Fruit fly (Drosophila melanogaster): Measurements from ENCODE around the gene Dok.

Gene Dok

DNA sequence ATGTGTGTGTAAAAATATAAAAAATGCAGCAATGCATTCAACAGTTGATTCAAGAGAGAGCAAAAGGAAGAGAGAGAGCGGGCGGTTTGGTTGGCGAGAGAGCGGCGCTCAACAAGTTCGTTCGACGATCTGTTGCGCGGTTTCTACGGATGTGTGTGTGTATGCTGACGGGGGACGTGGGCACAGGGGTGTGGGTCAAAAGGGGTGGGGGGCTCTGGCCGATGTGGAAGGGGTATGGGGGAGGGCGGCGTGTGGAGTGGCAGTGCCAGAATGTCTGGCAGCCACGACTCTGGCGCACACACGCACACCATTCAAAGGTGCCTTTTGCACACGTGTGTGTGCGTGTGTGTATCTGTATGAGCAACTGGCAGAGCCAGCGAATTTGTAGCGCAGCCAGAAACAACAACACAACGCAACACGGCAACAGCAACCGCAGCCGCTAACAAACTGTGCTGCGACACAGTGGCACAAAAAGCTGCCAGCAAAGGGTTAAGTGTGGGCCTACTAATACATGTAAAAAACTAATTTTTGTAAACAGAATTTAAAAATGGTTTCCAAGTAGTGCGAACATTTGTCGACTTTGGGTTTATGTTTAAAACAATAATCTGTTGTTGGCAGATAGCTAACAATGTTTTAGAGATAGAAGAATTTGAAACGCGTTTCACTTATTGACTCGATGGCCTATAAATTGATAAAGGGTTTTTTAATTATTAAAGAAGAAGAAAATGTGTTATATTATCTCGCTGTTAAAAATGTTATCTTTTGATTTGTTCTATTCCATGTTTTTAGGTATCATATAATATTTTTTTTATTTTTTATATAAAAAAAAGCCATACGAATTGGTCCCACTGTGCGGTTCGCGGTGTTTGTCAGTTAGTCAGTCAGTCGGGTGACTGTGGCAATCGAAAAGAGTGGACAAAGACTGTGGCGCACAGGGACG, 17.2 kb upstream of the Dok start:
- TF ChIP-seq CG5204 (GFP tag; optimal IDR thresholded peaks at IDR 0.05): peak; percentile 64
- TF ChIP-seq Crg-1 (GFP tag; optimal IDR thresholded peaks at IDR 0.05): no peak
- peak; percentile 65 for TF ChIP-seq CG12768 (GFP tag; optimal IDR thresholded peaks at IDR 0.05)
- peak; percentile 76 for TF ChIP-seq tj (GFP tag; optimal IDR thresholded peaks at IDR 0.05)
- TF ChIP-seq CG14711 (tag; optimal IDR thresholded peaks at IDR 0.05): peak; percentile 76
- TF ChIP-seq CG1620 (GFP tag; optimal IDR thresholded peaks at IDR 0.05): peak; percentile 60
- peak; percentile 73 for TF ChIP-seq CG7045 (GFP tag; optimal IDR thresholded peaks at IDR 0.05)
- peak; percentile 67 for TF ChIP-seq ovo (GFP tag; optimal IDR thresholded peaks at IDR 0.05)
- TF ChIP-seq toe (GFP tag; optimal IDR thresholded peaks at IDR 0.05): peak; percentile 56
- peak; percentile 49 for TF ChIP-seq CG33017 (tag; optimal IDR thresholded peaks at IDR 0.05)
- TF ChIP-seq Clk (GFP tag; optimal IDR thresholded peaks at IDR 0.05): peak; percentile 78
- TF ChIP-seq Mnt (GFP tag; optimal IDR thresholded peaks at IDR 0.05): no peak
- peak; percentile 27 for TF ChIP-seq bab1 (GFP tag; optimal IDR thresholded peaks at IDR 0.05)
- TF ChIP-seq Hr96 (GFP tag; optimal IDR thresholded peaks at IDR 0.05): peak; percentile 57
- peak; percentile 81 for TF ChIP-seq CG7101 (tag; optimal IDR thresholded peaks at IDR 0.05)
- peak; percentile 62 for TF ChIP-seq cic (GFP tag; optimal IDR thresholded peaks at IDR 0.05)
- peak; percentile 90 for TF ChIP-seq kay (GFP tag; ENCODE audit: borderline replicate concordance)
- TF ChIP-seq pad (GFP tag; optimal IDR thresholded peaks at IDR 0.05): peak; percentile 57
- TF ChIP-seq cnc (optimal IDR thresholded peaks at IDR 0.05): no peak
- peak; percentile 92 for TF ChIP-seq CG11617 (GFP tag; optimal IDR thresholded peaks at IDR 0.05)

DNA sequence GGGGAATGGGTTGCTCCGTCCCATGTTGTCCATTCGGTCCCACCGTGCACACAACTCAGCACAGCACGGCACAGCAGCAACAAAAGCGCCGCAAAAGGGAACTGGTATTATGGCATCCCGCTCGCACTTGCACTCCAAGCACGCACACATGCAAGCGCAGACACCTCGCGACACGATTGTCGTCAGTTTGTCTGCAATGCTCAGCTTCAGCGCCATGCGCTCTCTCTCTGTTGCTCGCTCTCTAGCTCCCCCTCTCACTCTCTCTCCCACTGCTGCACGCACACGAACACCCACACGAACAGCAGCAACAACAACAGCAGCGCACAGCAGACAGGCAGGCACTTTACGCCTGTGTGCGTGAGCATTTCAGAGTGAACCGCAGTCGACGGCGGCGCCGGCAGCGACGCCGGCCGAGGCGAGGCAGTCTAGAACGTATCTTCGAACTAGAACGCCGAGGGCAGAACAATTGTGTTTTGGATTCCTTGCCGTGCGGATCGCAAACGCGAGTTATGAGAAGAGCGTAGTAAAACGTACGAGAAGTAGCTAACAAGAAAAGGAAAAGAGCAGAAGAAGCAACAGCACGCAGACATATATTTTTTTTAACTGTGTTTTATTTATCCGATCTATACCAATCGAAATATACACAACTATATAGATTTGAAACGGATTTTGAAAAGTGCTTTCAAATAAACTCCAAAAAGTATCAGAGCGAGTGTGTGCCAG, 16.4 kb upstream of the Dok start, which contains the start of gene brk:
TSS of gene brk (plus strand) at position 462 of the 723 bp plus-strand sequence.
- peak; percentile 81 for TF ChIP-seq tj (GFP tag; optimal IDR thresholded peaks at IDR 0.05)
- TF ChIP-seq pad (GFP tag; optimal IDR thresholded peaks at IDR 0.05): peak; percentile 24
- no peak for TF ChIP-seq CG14711 (tag; optimal IDR thresholded peaks at IDR 0.05)
- TF ChIP-seq cic (GFP tag; optimal IDR thresholded peaks at IDR 0.05): peak; percentile 77
- TF ChIP-seq Mnt (GFP tag; optimal IDR thresholded peaks at IDR 0.05): peak; percentile 73
- TF ChIP-seq kay (GFP tag; ENCODE audit: borderline replicate concordance): no peak
- TF ChIP-seq Hr96 (GFP tag; optimal IDR thresholded peaks at IDR 0.05): peak; percentile 28
- peak; percentile 56 for TF ChIP-seq Clk (GFP tag; optimal IDR thresholded peaks at IDR 0.05)
- peak; percentile 71 for TF ChIP-seq bab1 (GFP tag; optimal IDR thresholded peaks at IDR 0.05)

DNA sequence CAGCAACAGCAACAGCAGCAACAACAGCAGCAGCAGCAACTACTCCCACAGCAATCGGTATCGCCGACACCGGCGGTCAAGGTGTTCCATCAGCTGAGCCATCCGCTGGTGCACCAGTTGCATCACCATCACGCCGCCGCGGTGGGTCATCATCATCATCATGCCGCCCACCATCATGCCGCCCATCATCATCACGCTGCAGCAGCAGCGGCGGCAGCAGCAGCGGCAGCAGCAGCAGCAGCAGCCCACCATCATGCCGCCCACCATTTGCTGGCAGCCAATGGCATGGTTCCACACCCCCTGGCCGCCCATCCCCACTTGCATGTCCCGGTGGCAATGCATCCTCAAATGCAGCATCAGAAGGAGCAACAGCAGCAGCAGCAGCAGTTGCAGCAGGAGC, 15.2 kb upstream of the Dok start:
- TF ChIP-seq cnc (optimal IDR thresholded peaks at IDR 0.05) (no peak), kay (GFP tag; ENCODE audit: borderline replicate concordance) (no peak), Mnt (GFP tag; optimal IDR thresholded peaks at IDR 0.05) (no peak), CG11617 (GFP tag; optimal IDR thresholded peaks at IDR 0.05) (no peak), toe (GFP tag; optimal IDR thresholded peaks at IDR 0.05) (no peak), cic (GFP tag; optimal IDR thresholded peaks at IDR 0.05) (no peak), pad (GFP tag; optimal IDR thresholded peaks at IDR 0.05) (no peak), CG7045 (GFP tag; optimal IDR thresholded peaks at IDR 0.05) (no peak), tj (GFP tag; optimal IDR thresholded peaks at IDR 0.05) (no peak), CG5204 (GFP tag; optimal IDR thresholded peaks at IDR 0.05) (no peak), Hr96 (GFP tag; optimal IDR thresholded peaks at IDR 0.05) (no peak), Crg-1 (GFP tag; optimal IDR thresholded peaks at IDR 0.05) (no peak), CG7101 (tag; optimal IDR thresholded peaks at IDR 0.05) (no peak), CG1620 (GFP tag; optimal IDR thresholded peaks at IDR 0.05) (no peak), ovo (GFP tag; optimal IDR thresholded peaks at IDR 0.05) (no peak), Clk (GFP tag; optimal IDR thresholded peaks at IDR 0.05) (no peak), bab1 (GFP tag; optimal IDR thresholded peaks at IDR 0.05) (no peak), CG14711 (tag; optimal IDR thresholded peaks at IDR 0.05) (no peak), CG33017 (tag; optimal IDR thresholded peaks at IDR 0.05) (no peak), CG12768 (GFP tag; optimal IDR thresholded peaks at IDR 0.05) (no peak)

DNA sequence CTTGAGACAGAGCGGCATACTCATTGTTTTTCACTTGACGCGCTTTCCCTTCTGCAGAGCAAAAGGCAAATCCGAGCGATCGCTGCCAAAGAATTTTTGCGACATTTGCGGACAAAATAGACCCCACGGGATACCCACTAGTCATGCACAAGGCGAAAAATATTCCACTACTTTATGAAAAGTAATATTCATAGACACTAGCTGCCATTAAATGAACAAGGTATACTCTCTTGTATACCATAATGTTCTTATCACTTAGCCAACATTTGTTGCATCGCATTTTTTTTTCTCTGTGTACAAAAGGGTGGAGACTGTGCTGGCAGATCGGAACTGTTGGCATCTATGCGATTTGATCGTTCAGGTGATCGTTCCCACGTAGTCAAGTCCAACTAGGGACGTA, 11.6 kb upstream of the Dok start:
- no peak for TF ChIP-seq Crg-1 (GFP tag; optimal IDR thresholded peaks at IDR 0.05)

DNA sequence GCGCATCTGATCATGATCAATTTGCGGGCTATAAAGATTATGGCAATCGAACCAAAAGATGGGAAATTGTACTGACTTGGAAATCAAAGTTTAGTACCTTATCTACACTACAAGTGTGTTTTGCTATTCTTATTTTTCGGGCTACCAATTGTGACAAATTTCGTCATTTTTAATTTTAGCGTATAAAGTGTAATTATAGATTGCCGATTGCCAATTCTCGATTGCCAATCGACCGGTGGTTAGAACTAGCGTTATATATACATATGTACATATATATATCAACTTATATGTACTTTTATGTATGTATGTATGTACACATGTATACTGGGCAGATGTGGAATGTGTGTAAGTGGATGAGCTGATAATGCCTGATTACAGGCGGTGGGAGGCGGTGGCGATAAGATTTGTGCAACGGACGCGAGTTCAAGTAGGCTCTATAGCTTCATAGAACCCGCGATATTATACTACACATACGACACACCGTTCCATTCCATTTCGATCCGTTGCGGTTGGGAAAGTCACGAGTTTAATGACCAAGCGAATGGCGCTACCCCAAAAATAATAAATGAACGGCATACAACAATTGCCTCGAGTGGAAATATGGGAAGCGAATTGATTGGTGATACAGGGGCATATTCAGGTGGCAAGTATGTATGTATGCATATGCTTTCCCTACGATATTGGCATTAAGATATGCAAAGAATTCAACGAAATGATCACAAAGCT, 7.9 kb upstream of the Dok start:
- TF ChIP-seq cic (GFP tag; optimal IDR thresholded peaks at IDR 0.05): peak; percentile 54
- TF ChIP-seq CG5204 (GFP tag; optimal IDR thresholded peaks at IDR 0.05): no peak
